Worm (Caenorhabditis elegans): ENCODE measurements around the gene srd-45.

The srd-45 gene

ce11 chrX:12346729-12347128 lies 18.0 kb downstream of the srd-45 start, which contains the start of gene F42F12.11:
Gene F42F12.11 (plus strand): TSS chrX:12347029.
- TF ChIP-seq skn-1 (tag; optimal IDR thresholded peaks at IDR 0.05) (no peak), aha-1 (tag) (peak; percentile 10)

ce11 chrX:12347822-12348221 lies 19.0 kb downstream of the srd-45 start:
- TF ChIP-seq tra-1 (GFP tag; IDR thresholded peaks at IDR 0.05) (peak; percentile 63; the same call in 1 of the 2 replicates), arid-1 (GFP tag; conservative IDR thresholded peaks at IDR 0.05) (peak; percentile 52; the same call in 1 of the 2 replicates), snpc-4 (tag; optimal IDR thresholded peaks at IDR 0.05) (no peak), daf-19 (GFP tag; conservative IDR thresholded peaks at IDR 0.05) (no peak), T26A8.4 (GFP tag; IDR thresholded peaks at IDR 0.05) (peak; percentile 50), fos-1 (tag; optimal IDR thresholded peaks at IDR 0.05) (no peak), spr-3 (GFP tag; optimal IDR thresholded peaks at IDR 0.05) (peak; percentile 35), lsy-2 (tag; optimal IDR thresholded peaks at IDR 0.05) (no peak), cey-2 (tag; optimal IDR thresholded peaks at IDR 0.05; ENCODE audit: borderline replicate concordance, insufficient read depth) (no peak), F10B5.3 (tag; optimal IDR thresholded peaks at IDR 0.05) (no peak), aly-2 (tag; optimal IDR thresholded peaks at IDR 0.05) (no peak), unc-62 (GFP tag; optimal IDR thresholded peaks at IDR 0.05 in 1 of 2) (no peak), unc-62 (tag; optimal IDR thresholded peaks at IDR 0.05) (no peak), gei-8 (GFP tag; optimal IDR thresholded peaks at IDR 0.05) (no peak), lir-3 (tag; optimal IDR thresholded peaks at IDR 0.05) (no peak), madf-9 (GFP tag; conservative IDR thresholded peaks at IDR 0.05) (peak; percentile 85), zip-11 (GFP tag; IDR thresholded peaks at IDR 0.05) (no peak), rbr-2 (tag; optimal IDR thresholded peaks at IDR 0.05) (peak; percentile 28), vab-7 (GFP tag; IDR thresholded peaks at IDR 0.05) (peak; percentile 88), ceh-28 (tag; optimal IDR thresholded peaks at IDR 0.05) (no peak), ceh-44 (GFP tag; IDR thresholded peaks at IDR 0.05) (peak; percentile 81), F49E8.2 (tag; optimal IDR thresholded peaks at IDR 0.05; ENCODE audit: borderline replicate concordance) (no peak), hlh-30 (tag; optimal IDR thresholded peaks at IDR 0.05; ENCODE audit: insufficient read depth) (peak; percentile 27), dmd-9 (GFP tag; IDR thresholded peaks at IDR 0.05) (no peak), egl-27 (tag; optimal IDR thresholded peaks at IDR 0.05) (no peak), ceh-32 (tag; optimal IDR thresholded peaks at IDR 0.05; ENCODE audit: poor library complexity) (no peak), ama-1 (optimal IDR thresholded peaks at IDR 0.05) (no peak), mxl-3 (GFP tag; optimal IDR thresholded peaks at IDR 0.05) (peak; percentile 53), nhr-77 (tag; optimal IDR thresholded peaks at IDR 0.05) (no peak), duxl-1 (tag; optimal IDR thresholded peaks at IDR 0.05; ENCODE audit: poor library complexity) (peak; percentile 53), lin-1 (GFP tag; IDR thresholded peaks at IDR 0.05) (no peak), nhr-76 (tag; optimal IDR thresholded peaks at IDR 0.05) (no peak), mes-2 (tag; optimal IDR thresholded peaks at IDR 0.05; ENCODE audit: poor library complexity, severe bottlenecking) (peak; percentile 77), ctbp-1 (GFP tag; IDR thresholded peaks at IDR 0.05) (peak; percentile 52; the same call in 1 of the 2 replicates), mxl-2 (GFP tag; conservative IDR thresholded peaks at IDR 0.05) (no peak), unc-130 (GFP tag; optimal IDR thresholded peaks at IDR 0.05) (peak; percentile 31), mep-1 (tag; optimal IDR thresholded peaks at IDR 0.05) (no peak), nhr-111 (GFP tag; optimal IDR thresholded peaks at IDR 0.05) (no peak), saeg-2 (GFP tag; IDR thresholded peaks at IDR 0.05) (peak; percentile 62; the same call in 1 of the 2 replicates), ztf-7 (tag; optimal IDR thresholded peaks at IDR 0.05) (peak; percentile 28), jun-1 (tag; optimal IDR thresholded peaks at IDR 0.05) (no peak), lin-29 (GFP tag; IDR thresholded peaks at IDR 0.05) (no peak), F26F4.8 (GFP tag; conservative IDR thresholded peaks at IDR 0.05) (peak; percentile 67; the same call in 1 of the 2 replicates), ceh-20 (GFP tag; IDR thresholded peaks at IDR 0.05) (peak; percentile 42; the same call in 1 of the 2 replicates), set-16 (GFP tag; IDR thresholded peaks at IDR 0.05) (no peak), dpl-1 (GFP tag; optimal IDR thresholded peaks at IDR 0.05) (no peak), nhr-25 (tag; optimal IDR thresholded peaks at IDR 0.05; ENCODE audit: borderline replicate concordance, insufficient read depth) (no peak)

All from whole organism, L4 larva.